Worm (Caenorhabditis elegans) whole organism, early embryonic: ENCODE measurements around the gene ZK287.7.

Experiments
- F13C5.2 ChIP-seq: sonication (generic microtip); optimal IDR thresholded peaks from 2 replicates; lab custom pipeline; 2017; ENCODE audit warnings: mild to moderate bottlenecking, missing genetic modification characterization, inconsistent platforms, missing compliant biosample characterization
- aly-1 ChIP-seq: sonication (generic microtip); optimal IDR thresholded peaks from 2 replicates; lab custom pipeline; 2016; ENCODE audit warnings: missing genetic modification characterization, missing compliant biosample characterization
- ama-1 ChIP-seq: fragments of 150-350 bp; optimal IDR thresholded peaks from 2 replicates; lab custom pipeline; 2014
- ets-7 ChIP-seq: sonication (generic microtip); optimal IDR thresholded peaks from 2 replicates; lab custom pipeline; 2016; ENCODE audit warnings: missing genotype, missing genetic modification characterization, missing compliant biosample characterization
- flt-1 ChIP-seq: fragments of 200-800 bp; sonication (Bioruptor generic); IDR thresholded peaks from 2 replicates; pipeline ENCODE4 v1.3.6; 2022; ENCODE audit warnings: missing genetic modification characterization, missing compliant biosample characterization
- hmbx-1 ChIP-seq: sonication (generic microtip); optimal IDR thresholded peaks from 2 replicates; lab custom pipeline; 2016; ENCODE audit warnings: mild to moderate bottlenecking, missing genetic modification characterization, missing compliant biosample characterization
- hnd-1 ChIP-seq: sonication (generic microtip); optimal IDR thresholded peaks from 2 replicates; lab custom pipeline; 2016; ENCODE audit warnings: missing genetic modification characterization, missing compliant biosample characterization
- pes-1 ChIP-seq: fragments of 200-800 bp; sonication (Bioruptor generic); IDR thresholded peaks from 2 replicates; pipeline ENCODE4 v1.3.6; 2022; ENCODE audit warnings: missing genetic modification reagents, missing genetic modification characterization, missing compliant biosample characterization
- sea-1 ChIP-seq: fragments of 200-800 bp; sonication (Bioruptor generic); conservative IDR thresholded peaks from 2 replicates; pipeline ENCODE4 v1.3.6; 2022; ENCODE audit warnings: missing genetic modification characterization, missing compliant biosample characterization
- tbx-11 ChIP-seq: fragments of 200-800 bp; sonication (Bioruptor generic); IDR thresholded peaks from 2 replicates; pipeline ENCODE4 v1.3.6; 2022; ENCODE audit warnings: missing genetic modification characterization, missing compliant biosample characterization

DNA sequence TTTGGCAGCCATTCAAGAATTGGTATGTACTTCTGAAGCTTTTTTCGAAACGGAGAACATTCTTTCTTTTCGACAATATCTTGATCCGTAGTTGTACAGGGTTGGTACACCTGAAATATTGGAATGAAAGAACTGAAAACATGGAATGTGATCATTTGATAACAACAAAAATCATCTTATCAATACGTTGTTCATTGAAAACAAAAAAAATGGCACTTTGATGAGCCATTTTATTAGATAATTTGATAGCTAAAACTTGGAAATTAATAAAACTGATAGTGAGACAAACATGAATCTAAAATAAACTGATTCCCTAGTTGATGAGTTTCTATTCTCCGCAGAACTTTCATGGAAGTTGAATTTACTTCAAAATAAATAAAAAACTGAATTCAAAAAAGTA is 20.4 kb upstream of the ZK287.7 start:
- TF ChIP-seq F13C5.2: no peak
- no peak for TF ChIP-seq ama-1 (lab: Kevin White, UChicago)
- TF ChIP-seq pes-1 (GFP tag; lab: Robert Waterston, UW): no peak
- TF ChIP-seq tbx-11 (GFP tag; lab: Robert Waterston, UW): no peak
- no peak for TF ChIP-seq sea-1 (GFP tag; lab: Robert Waterston, UW)
- TF ChIP-seq hmbx-1 (tag; lab: Kevin White, UChicago): no peak
- TF ChIP-seq flt-1 (GFP tag; lab: Robert Waterston, UW): no peak
- TF ChIP-seq hnd-1: no peak
- no peak for TF ChIP-seq aly-1
- TF ChIP-seq ets-7 (tag; lab: Kevin White, UChicago): no peak
